Fruit fly (Drosophila melanogaster) whole organism, embryonic: ENCODE measurements around the gene scw.
A peak's percentile ranks its signal among the peaks of the same experiment; 100 is the strongest.

ENCODE experiments used
- ATbp ChIP-seq: fragments of 200-800 bp; sonication (Bioruptor generic); optimal IDR thresholded peaks from 2 replicates; lab custom pipeline; 2017; ENCODE audit warnings: missing biosample characterization, mild to moderate bottlenecking, missing genetic modification characterization, missing genetic modification reagents
- CG11723 ChIP-seq: fragments of 200-800 bp; sonication (Bioruptor generic); optimal IDR thresholded peaks from 2 replicates; lab custom pipeline; 2017; ENCODE audit warnings: missing biosample characterization, mild to moderate bottlenecking, missing genetic modification characterization
- CG13624 ChIP-seq: fragments of 200-800 bp; sonication (Bioruptor generic); optimal IDR thresholded peaks from 2 replicates; lab custom pipeline; 2016; ENCODE audit warnings: missing biosample characterization, missing genetic modification characterization
- CG14710 ChIP-seq: fragments of 200-800 bp; sonication (Bioruptor generic); optimal IDR thresholded peaks from 3 replicates; lab custom pipeline; 2019; ENCODE audit warnings: missing biosample characterization, mild to moderate bottlenecking, missing genetic modification characterization, moderate library complexity
- CG16813 ChIP-seq: fragments of 200-800 bp; sonication (Bioruptor generic); IDR thresholded peaks from 3 replicates; pipeline ENCODE4 v1.3.6; 2022; ENCODE audit warnings: missing biosample characterization, missing genetic modification characterization; ENCODE audit not compliant: partially characterized antibody
- CG17829 ChIP-seq: fragments of 200-800 bp; optimal IDR thresholded peaks from 2 replicates; lab custom pipeline; 2019; ENCODE audit warnings: missing biosample characterization, mild to moderate bottlenecking, missing genetic modification characterization, moderate library complexity
- CG1792 ChIP-seq: fragments of 200-800 bp; sonication (Bioruptor generic); optimal IDR thresholded peaks from 2 replicates; lab custom pipeline; 2016; ENCODE audit warnings: missing biosample characterization, missing genetic modification characterization
- CG18011 ChIP-seq: fragments of 200-800 bp; sonication (Bioruptor generic); optimal IDR thresholded peaks from 2 replicates; lab custom pipeline; 2017; ENCODE audit warnings: missing biosample characterization, missing genetic modification characterization, mild to moderate bottlenecking, moderate library complexity, missing genotype
- CG18619 ChIP-seq: fragments of 200-800 bp; sonication (Bioruptor generic); optimal IDR thresholded peaks from 3 replicates; lab custom pipeline; 2017; ENCODE audit warnings: missing biosample characterization, mild to moderate bottlenecking, missing genetic modification characterization
- CG2889 ChIP-seq: fragments of 200-800 bp; sonication (Bioruptor generic); IDR thresholded peaks from 3 replicates; pipeline ENCODE4 v1.3.6; 2022; ENCODE audit warnings: missing biosample characterization, missing genetic modification characterization
- CG31224 ChIP-seq: fragments of 200-800 bp; sonication (Bioruptor generic); IDR thresholded peaks from 2 replicates; pipeline ENCODE4 v1.3.6; 2022; ENCODE audit warnings: missing biosample characterization, missing genetic modification characterization
- CG3163 ChIP-seq: fragments of 200-800 bp; sonication (Bioruptor generic); optimal IDR thresholded peaks from 3 replicates; lab custom pipeline; 2016; ENCODE audit warnings: missing biosample characterization, missing genetic modification characterization
- CG34224 ChIP-seq: fragments of 200-800 bp; sonication (Bioruptor generic); IDR thresholded peaks from 3 replicates; pipeline ENCODE4 v1.3.6; 2022; ENCODE audit warnings: missing biosample characterization, missing genetic modification characterization; ENCODE audit not compliant: partially characterized antibody
- CG3838 ChIP-seq: fragments of 200-800 bp; sonication (Bioruptor generic); optimal IDR thresholded peaks from 3 replicates; lab custom pipeline; 2016; ENCODE audit warnings: missing biosample characterization, missing genetic modification characterization
- CG42726 ChIP-seq: fragments of 200-800 bp; sonication (Bioruptor generic); IDR thresholded peaks from 2 replicates; pipeline ENCODE4 v1.3.6; 2022; ENCODE audit warnings: missing biosample characterization, missing genetic modification characterization; ENCODE audit not compliant: partially characterized antibody
- CG7271 ChIP-seq: fragments of 200-800 bp; sonication (Bioruptor generic); optimal IDR thresholded peaks from 2 replicates; lab custom pipeline; 2018; ENCODE audit warnings: missing biosample characterization, mild to moderate bottlenecking, missing genetic modification characterization, moderate library complexity
- CG8388 ChIP-seq: fragments of 200-800 bp; sonication (Bioruptor generic); optimal IDR thresholded peaks from 2 replicates; lab custom pipeline; 2019; ENCODE audit warnings: missing biosample characterization, mild to moderate bottlenecking, missing genetic modification characterization, moderate library complexity
- D ChIP-seq, 2 experiments: fragments of 200-800 bp in 1 of 2; fragments of >200 bp in 1 of 2; sonication (Bioruptor generic) in 1 of 2; optimal IDR thresholded peaks; 2 replicates in 1 of 2; 3 replicates in 1 of 2; lab custom pipeline; 2017; ENCODE audit warnings: mild to moderate bottlenecking in 1 of 2, missing biosample characterization in 1 of 2, missing genetic modification characterization in 1 of 2, missing genetic modification reagents in 1 of 2
- D19B ChIP-seq: fragments of 200-800 bp; sonication (Bioruptor generic); optimal IDR thresholded peaks from 2 replicates; lab custom pipeline; 2017; ENCODE audit warnings: missing biosample characterization, mild to moderate bottlenecking, missing genetic modification characterization
- Elba2 ChIP-seq: fragments of 200-800 bp; sonication (Bioruptor generic); optimal IDR thresholded peaks from 3 replicates; lab custom pipeline; 2016; ENCODE audit warnings: missing biosample characterization, missing genetic modification characterization
- Fer1 ChIP-seq: fragments of 200-800 bp; sonication (Bioruptor generic); optimal IDR thresholded peaks from 2 replicates; lab custom pipeline; 2017; ENCODE audit warnings: missing biosample characterization, mild to moderate bottlenecking, missing genetic modification characterization
- HLHmδ ChIP-seq: fragments of 200-800 bp; sonication (Bioruptor generic); optimal IDR thresholded peaks from 2 replicates; lab custom pipeline; 2018; ENCODE audit warnings: missing biosample characterization, mild to moderate bottlenecking, missing genetic modification characterization, moderate library complexity
- Hsf ChIP-seq: fragments of 200-800 bp; sonication (Bioruptor generic); optimal IDR thresholded peaks from 3 replicates; lab custom pipeline; 2016; ENCODE audit warnings: missing biosample characterization, missing genetic modification characterization
- MBD-R2 ChIP-seq: fragments of 200-800 bp; sonication (Bioruptor generic); IDR thresholded peaks from 2 replicates; pipeline ENCODE4 v1.3.6; 2022; ENCODE audit warnings: missing biosample characterization, missing genetic modification characterization
- NK7.1 ChIP-seq: fragments of 200-800 bp; sonication (Bioruptor generic); optimal IDR thresholded peaks from 3 replicates; lab custom pipeline; 2016; ENCODE audit warnings: missing biosample characterization, missing genetic modification characterization
- Neu2 ChIP-seq: fragments of 200-800 bp; sonication (Bioruptor generic); optimal IDR thresholded peaks from 3 replicates; lab custom pipeline; 2016; ENCODE audit warnings: missing biosample characterization, missing genetic modification characterization, borderline replicate concordance
- Sry-β ChIP-seq: fragments of 200-800 bp; sonication (Bioruptor generic); optimal IDR thresholded peaks from 2 replicates; lab custom pipeline; 2018; ENCODE audit warnings: missing biosample characterization, mild to moderate bottlenecking, missing genetic modification characterization, moderate library complexity
- Sry-δ ChIP-seq: fragments of 200-800 bp; sonication (Bioruptor generic); optimal IDR thresholded peaks from 2 replicates; lab custom pipeline; 2016; ENCODE audit warnings: missing biosample characterization, missing genetic modification characterization
- cas ChIP-seq: fragments of 200-800 bp; sonication (Bioruptor generic); IDR thresholded peaks from 2 replicates; pipeline ENCODE4 v1.3.6; 2022; ENCODE audit warnings: missing biosample characterization, missing genetic modification characterization
- chif ChIP-seq, 2 experiments: fragments of 200-800 bp; sonication (Bioruptor generic); optimal IDR thresholded peaks; 3 replicates each; lab custom pipeline; 2016; ENCODE audit warnings: missing biosample characterization in 2 of 2, missing genetic modification characterization in 2 of 2
- chinmo ChIP-seq: fragments of 200-800 bp; sonication (Bioruptor generic); IDR thresholded peaks from 4 replicates; pipeline ENCODE4 v1.3.6; 2022; ENCODE audit warnings: missing biosample characterization, missing genetic modification characterization; ENCODE audit not compliant: partially characterized antibody
- crp ChIP-seq, 2 experiments: fragments of 200-800 bp; sonication (Bioruptor generic); optimal IDR thresholded peaks; 2 replicates in 1 of 2; 3 replicates in 1 of 2; lab custom pipeline; 2017; ENCODE audit warnings: missing biosample characterization in 2 of 2, missing genetic modification characterization in 2 of 2, mild to moderate bottlenecking in 1 of 2, moderate library complexity in 1 of 2
- cwo ChIP-seq: fragments of 200-800 bp; sonication (Bioruptor generic); optimal IDR thresholded peaks from 3 replicates; lab custom pipeline; 2017; ENCODE audit warnings: missing biosample characterization, missing genetic modification characterization, mild to moderate bottlenecking, moderate library complexity, missing genetic modification reagents
- exex ChIP-seq: fragments of 200-800 bp; sonication (Bioruptor generic); optimal IDR thresholded peaks from 4 replicates; lab custom pipeline; 2018; ENCODE audit warnings: missing biosample characterization, mild to moderate bottlenecking, missing genetic modification characterization, moderate library complexity
- fd102C ChIP-seq: fragments of 200-800 bp; sonication (Bioruptor generic); optimal IDR thresholded peaks from 2 replicates; lab custom pipeline; 2018; ENCODE audit warnings: missing biosample characterization, mild to moderate bottlenecking, missing genetic modification characterization, moderate library complexity
- fu2 ChIP-seq: fragments of 200-800 bp; sonication (Bioruptor generic); optimal IDR thresholded peaks from 2 replicates; lab custom pipeline; 2016; ENCODE audit warnings: missing biosample characterization, missing genetic modification characterization
- gcm2 ChIP-seq: fragments of 200-800 bp; sonication (Bioruptor generic); optimal IDR thresholded peaks from 2 replicates; lab custom pipeline; 2016; ENCODE audit warnings: missing biosample characterization, missing genetic modification characterization
- gfzf ChIP-seq: fragments of 200-800 bp; sonication (Bioruptor generic); optimal IDR thresholded peaks from 2 replicates; lab custom pipeline; 2016; ENCODE audit warnings: missing biosample characterization, mild to moderate bottlenecking, missing genetic modification characterization, moderate library complexity
- jing ChIP-seq: fragments of 200-800 bp; sonication (Bioruptor generic); optimal IDR thresholded peaks from 2 replicates; lab custom pipeline; 2018; ENCODE audit warnings: missing biosample characterization, mild to moderate bottlenecking, missing genetic modification characterization
- p53 ChIP-seq: fragments of 200-800 bp; sonication (Bioruptor generic); optimal IDR thresholded peaks from 2 replicates; lab custom pipeline; 2016; ENCODE audit warnings: missing biosample characterization, missing genetic modification characterization
- repo ChIP-seq: fragments of 200-800 bp; sonication (Bioruptor generic); optimal IDR thresholded peaks from 2 replicates; lab custom pipeline; 2016; ENCODE audit warnings: missing biosample characterization, missing genetic modification characterization
- slou ChIP-seq: fragments of 200-800 bp; sonication (Bioruptor generic); optimal IDR thresholded peaks from 3 replicates; lab custom pipeline; 2016; ENCODE audit warnings: missing biosample characterization, missing genetic modification characterization
- stwl ChIP-seq: fragments of 200-800 bp; sonication (Bioruptor generic); optimal IDR thresholded peaks from 3 replicates; lab custom pipeline; 2018; ENCODE audit warnings: missing biosample characterization, mild to moderate bottlenecking, missing genetic modification characterization, moderate library complexity
- tgo ChIP-seq: fragments of 200-800 bp; sonication (Bioruptor generic); IDR thresholded peaks from 3 replicates; pipeline ENCODE4 v1.3.6; 2022; ENCODE audit warnings: missing biosample characterization, missing genetic modification characterization
- trem ChIP-seq: fragments of 200-800 bp; optimal IDR thresholded peaks from 3 replicates; lab custom pipeline; 2019; ENCODE audit warnings: missing biosample characterization, mild to moderate bottlenecking, missing genetic modification characterization, moderate library complexity
- unc-4 ChIP-seq: fragments of 200-800 bp; sonication (Bioruptor generic); IDR thresholded peaks from 2 replicates; pipeline ENCODE4 v1.3.6; 2022; ENCODE audit warnings: missing biosample characterization, missing genetic modification characterization; ENCODE audit not compliant: partially characterized antibody
- wek ChIP-seq: fragments of 200-800 bp; sonication (Bioruptor generic); optimal IDR thresholded peaks from 3 replicates; lab custom pipeline; 2018; ENCODE audit warnings: missing biosample characterization, mild to moderate bottlenecking, missing genetic modification characterization, moderate library complexity

The scw gene

DNA sequence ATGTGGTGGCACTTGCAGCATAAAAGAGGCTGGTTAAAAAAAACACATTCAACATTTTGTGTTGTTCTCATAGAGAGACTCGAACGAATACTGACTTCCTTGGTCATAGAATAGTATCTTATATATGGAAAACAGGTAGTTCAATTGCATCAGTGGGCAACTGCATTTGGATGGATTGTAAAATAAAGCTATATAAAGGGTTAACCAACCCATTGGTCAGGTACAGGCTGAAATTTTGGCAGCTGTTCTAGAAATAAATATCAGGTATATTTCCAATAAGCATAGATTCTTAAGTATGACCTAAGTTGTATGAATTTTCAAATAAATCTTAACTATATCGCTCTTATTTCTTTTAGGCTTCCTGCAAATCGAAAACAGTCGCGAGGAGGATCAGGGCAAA is at the start of gene scw:
TSS of gene scw (minus strand) at position 101 of the 400 bp plus-strand sequence.
- TF ChIP-seq Hsf: no peak
- no peak for TF ChIP-seq tgo (GFP tag; lab: Robert Waterston, UW)
- peak; percentile 47 for TF ChIP-seq Elba2 (GFP tag; lab: Kevin White, UChicago)
- TF ChIP-seq slou (GFP tag; lab: Kevin White, UChicago): no peak

- TF ChIP-seq CG34224 (GFP tag; lab: Robert Waterston, UW): peak; percentile 88
- peak; percentile 26 for TF ChIP-seq gfzf (GFP tag; lab: Kevin White, UChicago)
- no peak for TF ChIP-seq fu2 (GFP tag; lab: Kevin White, UChicago)
- no peak for TF ChIP-seq CG2889 (GFP tag; lab: Robert Waterston, UW)
- TF ChIP-seq unc-4: peak; percentile 81
- no peak for TF ChIP-seq exex (tag; lab: Kevin White, UChicago)
- TF ChIP-seq CG7271 (tag; lab: Kevin White, UChicago): no peak
- peak in 1 of 2 experiments; percentile 15 for TF ChIP-seq crp (GFP tag; optimal IDR thresholded peaks at IDR 0.05; lab: Kevin White, UChicago)
- peak; percentile 88 for TF ChIP-seq stwl
- TF ChIP-seq CG1792: no peak
- peak; percentile 25 for TF ChIP-seq CG3163 (GFP tag; lab: Kevin White, UChicago)
- TF ChIP-seq gcm2 (GFP tag; lab: Kevin White, UChicago): no peak
- TF ChIP-seq cwo (GFP tag; lab: Kevin White, UChicago): no peak
- no peak for TF ChIP-seq wek (GFP tag; lab: Kevin White, UChicago)
- peak; percentile 16 for TF ChIP-seq CG13624 (GFP tag; lab: Kevin White, UChicago)
- peak; percentile 91 for TF ChIP-seq CG16813
- TF ChIP-seq p53 (GFP tag; lab: Kevin White, UChicago): peak; percentile 18
- peak; percentile 69 for TF ChIP-seq trem
- TF ChIP-seq CG11723: no peak
- TF ChIP-seq chinmo (GFP tag; lab: Robert Waterston, UW): peak; percentile 76; the same call in 1 of the 4 replicates
- no peak for TF ChIP-seq CG18619
- no peak for TF ChIP-seq CG31224 (GFP tag; lab: Robert Waterston, UW)
- TF ChIP-seq CG14710 (tag; lab: Kevin White, UChicago): peak; percentile 42
- TF ChIP-seq HLHmδ (GFP tag; lab: Kevin White, UChicago): peak; percentile 33
- TF ChIP-seq CG8388 (GFP tag; lab: Kevin White, UChicago): no peak
- TF ChIP-seq Neu2 (GFP tag; lab: Kevin White, UChicago): no peak
- TF ChIP-seq fd102C: no peak
- TF ChIP-seq ATbp (GFP tag; lab: Kevin White, UChicago): no peak
- no peak for TF ChIP-seq D (optimal IDR thresholded peaks at IDR 0.05; lab: Kevin White, UChicago)
- no peak for TF ChIP-seq D (GFP tag; optimal IDR thresholded peaks at IDR 0.05; lab: Kevin White, UChicago)
- TF ChIP-seq Fer1 (GFP tag; lab: Kevin White, UChicago): no peak
- peak; percentile 88 for TF ChIP-seq Sry-δ (GFP tag; lab: Kevin White, UChicago)
- TF ChIP-seq D19B: no peak
- no peak for TF ChIP-seq NK7.1 (GFP tag; lab: Kevin White, UChicago)
- TF ChIP-seq CG42726 (GFP tag; lab: Robert Waterston, UW): peak; percentile 84
- no peak for TF ChIP-seq jing
- TF ChIP-seq CG17829 (tag; lab: Kevin White, UChicago): peak; percentile 34
- TF ChIP-seq CG3838 (GFP tag; lab: Kevin White, UChicago): no peak
- TF ChIP-seq cas (GFP tag; lab: Robert Waterston, UW): no peak
- TF ChIP-seq repo (GFP tag; lab: Kevin White, UChicago): no peak
- TF ChIP-seq CG18011 (GFP tag; lab: Kevin White, UChicago): no peak
- peak; percentile 87 for TF ChIP-seq MBD-R2
- TF ChIP-seq chif (GFP tag; optimal IDR thresholded peaks at IDR 0.05; lab: Kevin White, UChicago): no peak
- TF ChIP-seq Sry-β (GFP tag; lab: Kevin White, UChicago): no peak
Measured at dm6 chr2L:19735635-19736109, 34.9 kb upstream of the scw start, which contains the start of the genes CG10462 and Nf-YB. Gene CG10462 (minus strand): TSS chr2L:19735980. Gene Nf-YB (plus strand): TSS chr2L:19736044.
